In the genomic region with DNA sequence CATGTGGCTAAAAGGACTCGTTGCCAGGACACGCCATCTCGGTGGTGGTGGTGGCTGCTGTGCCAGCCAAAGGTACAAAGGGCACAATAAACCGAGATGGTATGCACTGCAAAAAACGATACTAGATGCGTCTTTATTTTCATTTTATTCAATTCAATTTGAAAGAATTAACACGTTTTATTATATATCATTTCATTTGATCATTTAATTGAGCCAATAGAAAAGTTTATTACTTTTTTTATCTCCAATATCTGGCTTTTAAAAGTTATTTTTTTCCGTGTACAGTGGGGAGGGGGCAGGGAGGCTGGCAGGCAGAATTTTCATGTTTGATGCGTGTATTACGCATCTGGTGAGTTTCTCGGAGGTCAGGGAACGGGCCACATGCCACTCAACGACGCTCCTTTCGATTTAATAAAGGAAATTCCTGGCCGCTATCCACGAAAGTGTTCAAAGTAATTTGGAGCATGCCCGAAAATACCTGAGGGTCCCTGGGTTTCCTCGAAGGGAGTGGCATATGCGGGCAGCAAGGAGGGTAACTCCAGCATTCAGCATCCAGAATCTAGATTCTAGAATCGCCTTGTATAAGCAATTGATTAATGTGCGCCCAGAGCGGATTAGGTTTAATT, we compare ENCODE assay signal across 1 fruit fly cellular context.
TF ChIP-seq lines count a peak whose summit lies in the region.

No protein-coding gene starts in this region.

TF ChIP-seq in whole organism, embryonic, 481 proteins besides CTCF, POLR2A, EP300 and RAD21 (continued from another document and continues in another):
- TF ChIP-seq h (optimal IDR thresholded peaks at IDR 0.05; lab: Kevin White, UChicago) = no peak
- TF ChIP-seq CG10565 (GFP tag; optimal IDR thresholded peaks at IDR 0.05; lab: Kevin White, UChicago) = peak; percentile 17
- TF ChIP-seq CG1647 (GFP tag; optimal IDR thresholded peaks at IDR 0.05; lab: Kevin White, UChicago) = peak; percentile 58
- TF ChIP-seq Ravus (GFP tag; IDR thresholded peaks at IDR 0.05; lab: Robert Waterston, UW) = peak; percentile 35
- TF ChIP-seq Scr (GFP tag; IDR thresholded peaks at IDR 0.05; lab: Robert Waterston, UW; ENCODE audit: partially characterized antibody) = no peak
- no peak for TF ChIP-seq CG8478 (optimal IDR thresholded peaks at IDR 0.05; lab: Kevin White, UChicago)
- 0 out of 3 replicates have a peak, but pooled peaks have one; percentile 42 for TF ChIP-seq z (GFP tag; IDR thresholded peaks at IDR 0.05; lab: Robert Waterston, UW)
- peak; percentile 35; the same call in 1 of the 2 replicates for TF ChIP-seq Poxn (GFP tag; IDR thresholded peaks at IDR 0.05; lab: Robert Waterston, UW)
- TF ChIP-seq tin (GFP tag; optimal IDR thresholded peaks at IDR 0.05; lab: Kevin White, UChicago) = peak; percentile 83
- peak; percentile 29 for TF ChIP-seq D19B (GFP tag; optimal IDR thresholded peaks at IDR 0.05; lab: Kevin White, UChicago)
- TF ChIP-seq HmgZ (tag; optimal IDR thresholded peaks at IDR 0.05; lab: Kevin White, UChicago) = peak; percentile 79
- no peak for TF ChIP-seq prd (optimal IDR thresholded peaks at IDR 0.05; lab: Kevin White, UChicago)
- TF ChIP-seq prd (GFP tag; IDR thresholded peaks at IDR 0.05; lab: Robert Waterston, UW) = peak; percentile 91
- TF ChIP-seq gce (GFP tag; IDR thresholded peaks at IDR 0.05; lab: Robert Waterston, UW) = peak; percentile 82
- peak; percentile 48 for TF ChIP-seq Hey (tag; optimal IDR thresholded peaks at IDR 0.05; lab: Kevin White, UChicago)
- peak; percentile 52 for TF ChIP-seq CG7271 (tag; optimal IDR thresholded peaks at IDR 0.05; lab: Kevin White, UChicago)
- TF ChIP-seq CG13123 (GFP tag; optimal IDR thresholded peaks at IDR 0.05; lab: Kevin White, UChicago) = no peak
- no peak for TF ChIP-seq cas (GFP tag; IDR thresholded peaks at IDR 0.05; lab: Robert Waterston, UW)
- peak; percentile 96 for TF ChIP-seq CG2712 (tag; optimal IDR thresholded peaks at IDR 0.05; lab: Kevin White, UChicago)
- peak; percentile 69 for TF ChIP-seq fd64A (GFP tag; optimal IDR thresholded peaks at IDR 0.05; lab: Kevin White, UChicago)
- peak; percentile 80 for TF ChIP-seq CG5245 (GFP tag; optimal IDR thresholded peaks at IDR 0.05; lab: Kevin White, UChicago)
- TF ChIP-seq lov (optimal IDR thresholded peaks at IDR 0.05; lab: Kevin White, UChicago) = no peak
- TF ChIP-seq lov (GFP tag; IDR thresholded peaks at IDR 0.05; lab: Robert Waterston, UW) = peak; percentile 85; the same call in 2 of the 3 replicates
- peak; percentile 78 for TF ChIP-seq ind (GFP tag; optimal IDR thresholded peaks at IDR 0.05; lab: Kevin White, UChicago)
- TF ChIP-seq CG9727 (GFP tag; optimal IDR thresholded peaks at IDR 0.05; lab: Kevin White, UChicago) = peak; percentile 94
- TF ChIP-seq CG6683 (GFP tag; optimal IDR thresholded peaks at IDR 0.05; lab: Kevin White, UChicago) = peak; percentile 85
- peak; percentile 4 for TF ChIP-seq MESR4 (GFP tag; optimal IDR thresholded peaks at IDR 0.05; lab: Kevin White, UChicago)
- 0 out of 2 replicates have a peak, but pooled peaks have one; percentile 8 for TF ChIP-seq Dip2 (GFP tag; IDR thresholded peaks at IDR 0.05; lab: Robert Waterston, UW)
- TF ChIP-seq CG31441 (GFP tag; IDR thresholded peaks at IDR 0.05; lab: Robert Waterston, UW) = peak; percentile 92
- peak; percentile 48 for TF ChIP-seq grn (GFP tag; optimal IDR thresholded peaks at IDR 0.05; lab: Kevin White, UChicago)
- peak; percentile 78 for TF ChIP-seq H2.0 (GFP tag; IDR thresholded peaks at IDR 0.05; lab: Robert Waterston, UW)
- TF ChIP-seq CG15601 (tag; optimal IDR thresholded peaks at IDR 0.05; lab: Kevin White, UChicago) = peak; percentile 91
- TF ChIP-seq CG4820 (GFP tag; optimal IDR thresholded peaks at IDR 0.05; lab: Kevin White, UChicago) = peak; percentile 88
- TF ChIP-seq CG2889 (GFP tag; IDR thresholded peaks at IDR 0.05; lab: Robert Waterston, UW) = peak; percentile 63; the same call in 1 of the 3 replicates
- TF ChIP-seq CG4404 (GFP tag; IDR thresholded peaks at IDR 0.05; lab: Robert Waterston, UW) = peak; percentile 86
- TF ChIP-seq CG9215 (GFP tag; IDR thresholded peaks at IDR 0.05; lab: Robert Waterston, UW) = peak; percentile 73
- peak; percentile 86 for TF ChIP-seq twi (tag; optimal IDR thresholded peaks at IDR 0.05; lab: Kevin White, UChicago)
- peak; percentile 77 for TF ChIP-seq CG6854 (GFP tag; optimal IDR thresholded peaks at IDR 0.05; lab: Kevin White, UChicago)
- TF ChIP-seq Sry-β (GFP tag; optimal IDR thresholded peaks at IDR 0.05; lab: Kevin White, UChicago) = peak; percentile 39
- peak; percentile 72 for TF ChIP-seq peb (GFP tag; IDR thresholded peaks at IDR 0.05; lab: Robert Waterston, UW)
- TF ChIP-seq CG7839 (tag; optimal IDR thresholded peaks at IDR 0.05; lab: Kevin White, UChicago) = peak; percentile 93
- TF ChIP-seq Atf3 (GFP tag; optimal IDR thresholded peaks at IDR 0.05; lab: Kevin White, UChicago) = peak; percentile 53
- TF ChIP-seq CG4328 (GFP tag; optimal IDR thresholded peaks at IDR 0.05; lab: Kevin White, UChicago) = peak; percentile 90
- peak; percentile 69 for TF ChIP-seq Lhr (GFP tag; optimal IDR thresholded peaks at IDR 0.05; lab: Kevin White, UChicago)
- peak; percentile 64 for TF ChIP-seq CG30431 (GFP tag; optimal IDR thresholded peaks at IDR 0.05; lab: Kevin White, UChicago)
- peak; percentile 91 for TF ChIP-seq tap (tag; optimal IDR thresholded peaks at IDR 0.05; lab: Kevin White, UChicago)
- TF ChIP-seq Rfx (GFP tag; IDR thresholded peaks at IDR 0.05; lab: Robert Waterston, UW) = peak; percentile 75
- TF ChIP-seq CG43689 (GFP tag; IDR thresholded peaks at IDR 0.05; lab: Robert Waterston, UW) = peak; percentile 38; the same call in 1 of the 2 replicates
- TF ChIP-seq Jarid2 (GFP tag; optimal IDR thresholded peaks at IDR 0.05; lab: Kevin White, UChicago) = peak; percentile 50
- TF ChIP-seq ken (GFP tag; IDR thresholded peaks at IDR 0.05; lab: Robert Waterston, UW) = peak; percentile 80
- peak; percentile 68 for TF ChIP-seq schlank (tag; optimal IDR thresholded peaks at IDR 0.05; lab: Kevin White, UChicago)
- TF ChIP-seq Gug (GFP tag; IDR thresholded peaks at IDR 0.05; lab: Robert Waterston, UW) = peak; percentile 48; the same call in 2 of the 4 replicates
- TF ChIP-seq CG14710 (tag; optimal IDR thresholded peaks at IDR 0.05; lab: Kevin White, UChicago) = peak; percentile 94
- TF ChIP-seq aop (GFP tag; IDR thresholded peaks at IDR 0.05; lab: Robert Waterston, UW) = peak; percentile 38; the same call in 1 of the 2 replicates
- peak; percentile 75 for TF ChIP-seq CG18619 (GFP tag; optimal IDR thresholded peaks at IDR 0.05; lab: Kevin White, UChicago)
- peak; percentile 82 for TF ChIP-seq CG18476 (GFP tag; optimal IDR thresholded peaks at IDR 0.05; lab: Kevin White, UChicago)
- peak; percentile 90 for TF ChIP-seq zfh1 (GFP tag; IDR thresholded peaks at IDR 0.05; lab: Robert Waterston, UW)
- no peak for TF ChIP-seq emc (GFP tag; optimal IDR thresholded peaks at IDR 0.05; lab: Kevin White, UChicago)
- TF ChIP-seq Nf-YA (GFP tag; IDR thresholded peaks at IDR 0.05; lab: Robert Waterston, UW) = peak; percentile 84
- TF ChIP-seq CG34422 (GFP tag; IDR thresholded peaks at IDR 0.05; lab: Robert Waterston, UW) = peak; percentile 88
- TF ChIP-seq Deaf1 (tag; optimal IDR thresholded peaks at IDR 0.05; lab: Kevin White, UChicago) = peak; percentile 68
- peak; percentile 76 for TF ChIP-seq CG10654 (GFP tag; optimal IDR thresholded peaks at IDR 0.05; lab: Kevin White, UChicago)
- peak; percentile 92 for TF ChIP-seq CoRest (tag; optimal IDR thresholded peaks at IDR 0.05; lab: Kevin White, UChicago)
- no peak for TF ChIP-seq CG42726 (GFP tag; IDR thresholded peaks at IDR 0.05; lab: Robert Waterston, UW; ENCODE audit: partially characterized antibody)
- peak; percentile 82 for TF ChIP-seq Abd-B (GFP tag; optimal IDR thresholded peaks at IDR 0.05; lab: Kevin White, UChicago)
- TF ChIP-seq CG11456 (GFP tag; IDR thresholded peaks at IDR 0.05; lab: Robert Waterston, UW) = peak; percentile 60; the same call in 2 of the 3 replicates
- TF ChIP-seq Atf-2 (GFP tag; optimal IDR thresholded peaks at IDR 0.05; lab: Kevin White, UChicago) = peak; percentile 60
- no peak for TF ChIP-seq CG15479 (GFP tag; optimal IDR thresholded peaks at IDR 0.05; lab: Kevin White, UChicago)
- peak; percentile 87 for TF ChIP-seq Asciz (GFP tag; optimal IDR thresholded peaks at IDR 0.05; lab: Kevin White, UChicago)
- no peak for TF ChIP-seq D (optimal IDR thresholded peaks at IDR 0.05; lab: Kevin White, UChicago)
- peak; percentile 92 for TF ChIP-seq D (GFP tag; optimal IDR thresholded peaks at IDR 0.05; lab: Kevin White, UChicago)
- TF ChIP-seq sens-2 (GFP tag; IDR thresholded peaks at IDR 0.05; lab: Robert Waterston, UW) = peak; percentile 79
- TF ChIP-seq HLH4C (GFP tag; IDR thresholded peaks at IDR 0.05; lab: Robert Waterston, UW; ENCODE audit: partially characterized antibody) = no peak
- TF ChIP-seq B-H2 (GFP tag; optimal IDR thresholded peaks at IDR 0.05; lab: Kevin White, UChicago) = no peak
- peak; percentile 90 for TF ChIP-seq trem (tag; optimal IDR thresholded peaks at IDR 0.05; lab: Kevin White, UChicago)
- TF ChIP-seq hb (GFP tag; IDR thresholded peaks at IDR 0.05; lab: Robert Waterston, UW; ENCODE audit: partially characterized antibody) = no peak
- TF ChIP-seq CG6813 (GFP tag; optimal IDR thresholded peaks at IDR 0.05; lab: Kevin White, UChicago) = peak; percentile 83
- no peak for TF ChIP-seq ftz-f1 (GFP tag; optimal IDR thresholded peaks at IDR 0.05; lab: Kevin White, UChicago)
- no peak for TF ChIP-seq CG12769 (tag; optimal IDR thresholded peaks at IDR 0.05; lab: Kevin White, UChicago)
- TF ChIP-seq Xbp1 (GFP tag; optimal IDR thresholded peaks at IDR 0.05; lab: Kevin White, UChicago) = peak; percentile 85
- no peak for TF ChIP-seq ash1 (GFP tag; optimal IDR thresholded peaks at IDR 0.05; lab: Kevin White, UChicago)
- TF ChIP-seq CG12659 (GFP tag; optimal IDR thresholded peaks at IDR 0.05; lab: Kevin White, UChicago) = peak; percentile 86
- TF ChIP-seq Dbx (GFP tag; IDR thresholded peaks at IDR 0.05; lab: Robert Waterston, UW) = peak; percentile 74
- TF ChIP-seq CG2116 (GFP tag; optimal IDR thresholded peaks at IDR 0.05; lab: Kevin White, UChicago) = peak; percentile 39
- peak; percentile 2 for TF ChIP-seq trh (GFP tag; optimal IDR thresholded peaks at IDR 0.05; lab: Kevin White, UChicago)
- peak; percentile 86; the same call in 2 of the 3 replicates for TF ChIP-seq CG2199 (GFP tag; IDR thresholded peaks at IDR 0.05; lab: Robert Waterston, UW)
- TF ChIP-seq CG8281 (tag; optimal IDR thresholded peaks at IDR 0.05; lab: Kevin White, UChicago) = peak; percentile 70
- TF ChIP-seq gcm (GFP tag; optimal IDR thresholded peaks at IDR 0.05; lab: Kevin White, UChicago) = peak; percentile 90
- TF ChIP-seq CG17359 (tag; optimal IDR thresholded peaks at IDR 0.05; lab: Kevin White, UChicago) = peak; percentile 91
- TF ChIP-seq yki (optimal IDR thresholded peaks at IDR 0.05; lab: Kevin White, UChicago) = no peak
- no peak for TF ChIP-seq bigmax (GFP tag; optimal IDR thresholded peaks at IDR 0.05; lab: Kevin White, UChicago)
- TF ChIP-seq ERR (GFP tag; optimal IDR thresholded peaks at IDR 0.05; lab: Kevin White, UChicago) = peak; percentile 72
- TF ChIP-seq CG2678 (tag; optimal IDR thresholded peaks at IDR 0.05; lab: Kevin White, UChicago) = peak; percentile 94
- peak; percentile 57 for TF ChIP-seq CG31224 (GFP tag; IDR thresholded peaks at IDR 0.05; lab: Robert Waterston, UW)
- TF ChIP-seq cato (GFP tag; optimal IDR thresholded peaks at IDR 0.05; lab: Kevin White, UChicago; ENCODE audit: borderline replicate concordance) = peak; percentile 59
- TF ChIP-seq fd3F (GFP tag; optimal IDR thresholded peaks at IDR 0.05; lab: Kevin White, UChicago) = peak; percentile 48
- TF ChIP-seq nmo (GFP tag; optimal IDR thresholded peaks at IDR 0.05; lab: Kevin White, UChicago) = peak; percentile 92
- TF ChIP-seq psq (GFP tag; optimal IDR thresholded peaks at IDR 0.05; lab: Kevin White, UChicago) = peak; percentile 62
- peak; percentile 87 for TF ChIP-seq CG15269 (tag; optimal IDR thresholded peaks at IDR 0.05; lab: Kevin White, UChicago)
- peak; percentile 75 for TF ChIP-seq CG11085 (GFP tag; IDR thresholded peaks at IDR 0.05; lab: Robert Waterston, UW)
- peak; percentile 81 for TF ChIP-seq wor (GFP tag; IDR thresholded peaks at IDR 0.05; lab: Robert Waterston, UW)
- TF ChIP-seq CG1603 (tag; optimal IDR thresholded peaks at IDR 0.05; lab: Kevin White, UChicago) = peak; percentile 48
- no peak for TF ChIP-seq luna (GFP tag; optimal IDR thresholded peaks at IDR 0.05; lab: Kevin White, UChicago)
- peak; percentile 87 for TF ChIP-seq nerfin-1 (tag; optimal IDR thresholded peaks at IDR 0.05; lab: Kevin White, UChicago)
- TF ChIP-seq Taf1 (GFP tag; IDR thresholded peaks at IDR 0.05; lab: Robert Waterston, UW) = peak; percentile 41; the same call in 1 of the 2 replicates
- TF ChIP-seq Med (GFP tag; lab: Kevin White, UChicago) = no peak
- TF ChIP-seq Sox100B (GFP tag; optimal IDR thresholded peaks at IDR 0.05; lab: Kevin White, UChicago) = peak; percentile 85
- peak; percentile 85 for TF ChIP-seq Spps (tag; optimal IDR thresholded peaks at IDR 0.05; lab: Kevin White, UChicago)
- TF ChIP-seq CG17568 (GFP tag; optimal IDR thresholded peaks at IDR 0.05; lab: Kevin White, UChicago) = no peak
- TF ChIP-seq Lim3 (GFP tag; IDR thresholded peaks at IDR 0.05; lab: Robert Waterston, UW) = peak; percentile 41; the same call in 1 of the 2 replicates
- peak in 1 of 2 experiments; percentile 48 for TF ChIP-seq insv (GFP tag; optimal IDR thresholded peaks at IDR 0.05; lab: Kevin White, UChicago)
- TF ChIP-seq fru (optimal IDR thresholded peaks at IDR 0.05; lab: Kevin White, UChicago) = no peak
- TF ChIP-seq CG7963 (GFP tag; IDR thresholded peaks at IDR 0.05; lab: Robert Waterston, UW; ENCODE audit: partially characterized antibody) = no peak
- no peak for TF ChIP-seq Drgx (GFP tag; IDR thresholded peaks at IDR 0.05; lab: Robert Waterston, UW)
- peak; percentile 93 for TF ChIP-seq row (GFP tag; IDR thresholded peaks at IDR 0.05; lab: Robert Waterston, UW)
- peak; percentile 44; the same call in 1 of the 2 replicates for TF ChIP-seq Adf1 (GFP tag; IDR thresholded peaks at IDR 0.05; lab: Robert Waterston, UW)
- TF ChIP-seq hth (optimal IDR thresholded peaks at IDR 0.05; lab: Kevin White, UChicago) = no peak
- TF ChIP-seq Ets65A (GFP tag; lab: Kevin White, UChicago) = peak; percentile 93
- no peak for TF ChIP-seq Dfd (GFP tag; optimal IDR thresholded peaks at IDR 0.05; lab: Kevin White, UChicago)
- TF ChIP-seq CG10959 (GFP tag; IDR thresholded peaks at IDR 0.05; lab: Robert Waterston, UW) = peak; percentile 76
- peak; percentile 91 for TF ChIP-seq zen (tag; optimal IDR thresholded peaks at IDR 0.05; lab: Kevin White, UChicago)
- peak; percentile 88 for TF ChIP-seq ranshi (GFP tag; IDR thresholded peaks at IDR 0.05; lab: Robert Waterston, UW)
- TF ChIP-seq MTF-1 (GFP tag; optimal IDR thresholded peaks at IDR 0.05; lab: Kevin White, UChicago; ENCODE audit: borderline replicate concordance) = peak; percentile 61
